Worm (Caenorhabditis elegans) whole organism, young adult: ENCODE results near the gene sulp-8.

ENCODE experiments used
- F33H1.4 ChIP-seq: fragments of 200-800 bp; sonication (Bioruptor generic); IDR thresholded peaks from 2 replicates; pipeline ENCODE4 v1.3.6; 2022; ENCODE audit warnings: missing genetic modification reagents, missing genetic modification characterization, missing compliant biosample characterization
- F39B2.1 ChIP-seq: fragments of 200-800 bp; sonication (Bioruptor generic); IDR thresholded peaks from 2 replicates; pipeline ENCODE4 v1.3.6; 2022; ENCODE audit warnings: missing genetic modification reagents, missing genetic modification characterization, missing compliant biosample characterization
- K12H6.12 ChIP-seq: fragments of 200-800 bp; sonication (Bioruptor generic); optimal IDR thresholded peaks from 2 replicates; lab custom pipeline; 2018; ENCODE audit warnings: mild to moderate bottlenecking, missing genetic modification characterization, missing compliant biosample characterization
- T26A5.8 ChIP-seq: sonication (generic microtip); optimal IDR thresholded peaks from 2 replicates; lab custom pipeline; 2016; ENCODE audit warnings: missing genetic modification characterization, missing compliant biosample characterization
- Y56A3A.18 ChIP-seq: fragments of 200-800 bp; sonication (Bioruptor generic); IDR thresholded peaks from 2 replicates; pipeline ENCODE4 v1.3.6; 2022; ENCODE audit warnings: missing genetic modification reagents, missing genetic modification characterization, missing compliant biosample characterization
- atf-7 ChIP-seq: sonication (generic microtip); optimal IDR thresholded peaks from 2 replicates; lab custom pipeline; 2017; ENCODE audit warnings: mild to moderate bottlenecking, missing genetic modification characterization, missing compliant biosample characterization
- attf-3 ChIP-seq: fragments of 200-800 bp; sonication (Bioruptor generic); conservative IDR thresholded peaks from 2 replicates; pipeline ENCODE4 v1.3.6; 2022; ENCODE audit warnings: missing genetic modification reagents, missing genetic modification characterization, missing compliant biosample characterization
- attf-5 ChIP-seq: fragments of 200-800 bp; sonication (Bioruptor generic); optimal IDR thresholded peaks from 2 replicates; lab custom pipeline; 2018; ENCODE audit warnings: mild to moderate bottlenecking, missing genetic modification characterization, missing compliant biosample characterization
- ccch-3 ChIP-seq: fragments of 200-800 bp; sonication (Bioruptor generic); optimal IDR thresholded peaks from 2 replicates; lab custom pipeline; 2018; ENCODE audit warnings: mild to moderate bottlenecking, missing genetic modification characterization, missing compliant biosample characterization
- cebp-1 ChIP-seq, 2 experiments: fragments of 200-800 bp in 1 of 2; sonication (Bioruptor generic) in 1 of 2; sonication (generic microtip) in 1 of 2; IDR thresholded peaks in 1 of 2; optimal IDR thresholded peaks in 1 of 2; 2 replicates each; pipeline versions ENCODE4 v1.3.6 to Lab custom; 2017 to 2022; ENCODE audit warnings: missing compliant biosample characterization in 2 of 2, missing genetic modification characterization in 2 of 2, mild to moderate bottlenecking in 1 of 2, missing genetic modification reagents in 1 of 2, moderate library complexity in 1 of 2
- ceh-100 ChIP-seq: fragments of 200-800 bp; sonication (Bioruptor generic); IDR thresholded peaks from 2 replicates; pipeline ENCODE4 v1.3.6; 2022; ENCODE audit warnings: missing genetic modification reagents, missing genetic modification characterization, missing compliant biosample characterization
- ceh-27 ChIP-seq: fragments of 200-800 bp; sonication (Bioruptor generic); optimal IDR thresholded peaks from 2 replicates; lab custom pipeline; 2018; ENCODE audit warnings: mild to moderate bottlenecking, missing genetic modification characterization, moderate library complexity, missing compliant biosample characterization
- ceh-40 ChIP-seq: fragments of 200-800 bp; sonication (Bioruptor generic); IDR thresholded peaks from 2 replicates; pipeline ENCODE4 v1.3.6; 2022; ENCODE audit warnings: missing genetic modification characterization, missing compliant biosample characterization
- ceh-58 ChIP-seq: fragments of 200-800 bp; sonication (Bioruptor generic); IDR thresholded peaks from 2 replicates; pipeline ENCODE4 v1.3.6; 2022; ENCODE audit warnings: missing genetic modification characterization, missing compliant biosample characterization
- ceh-91 ChIP-seq: fragments of 200-800 bp; sonication (Bioruptor generic); IDR thresholded peaks from 2 replicates; pipeline ENCODE4 v1.3.6; 2022; ENCODE audit warnings: missing genetic modification reagents, missing genetic modification characterization, missing compliant biosample characterization
- dox-1 ChIP-seq: fragments of 200-800 bp; sonication (Bioruptor generic); IDR thresholded peaks from 2 replicates; pipeline ENCODE4 v1.3.6; 2022; ENCODE audit warnings: missing genetic modification reagents, missing genetic modification characterization, missing compliant biosample characterization
- hrde-1 ChIP-seq: sonication (generic microtip); optimal IDR thresholded peaks from 2 replicates; lab custom pipeline; 2016; ENCODE audit warnings: missing genetic modification characterization, mild to moderate bottlenecking, missing compliant biosample characterization, moderate library complexity, missing genotype, missing genetic modification reagents, borderline replicate concordance
- lag-1 ChIP-seq: fragments of 200-800 bp; sonication (Bioruptor generic); IDR thresholded peaks from 2 replicates; pipeline ENCODE4 v1.3.6; 2022; ENCODE audit warnings: missing genetic modification reagents, missing genetic modification characterization, missing compliant biosample characterization
- let-607 ChIP-seq, 2 experiments: fragments of 200-800 bp in 1 of 2; sonication (Bioruptor generic) in 1 of 2; sonication (generic microtip) in 1 of 2; optimal IDR thresholded peaks; 2 replicates each; lab custom pipeline; 2016 to 2018; ENCODE audit warnings: mild to moderate bottlenecking in 2 of 2, missing compliant biosample characterization in 2 of 2, missing genetic modification characterization in 2 of 2, moderate library complexity in 2 of 2, missing genotype in 1 of 2
- lin-35 ChIP-seq, 3 experiments: fragments of 150-350 bp in 2 of 3; sonication (generic microtip) in 1 of 3; optimal IDR thresholded peaks; 2 replicates each; lab custom pipeline; 2014 to 2018; ENCODE audit warnings: missing biosample characterization in 3 of 3, missing genetic modification characterization in 3 of 3, missing genetic modification reagents in 3 of 3
- lin-54 ChIP-seq: fragments of 200-800 bp; sonication (Bioruptor generic); optimal IDR thresholded peaks from 2 replicates; lab custom pipeline; 2018; ENCODE audit warnings: mild to moderate bottlenecking, missing genetic modification characterization, missing compliant biosample characterization
- lir-1 ChIP-seq: fragments of 200-800 bp; sonication (Bioruptor generic); conservative IDR thresholded peaks from 2 replicates; pipeline ENCODE4 v1.3.6; 2022; ENCODE audit warnings: missing genetic modification reagents, missing genetic modification characterization, missing compliant biosample characterization
- madf-10 ChIP-seq: sonication (generic microtip); optimal IDR thresholded peaks from 2 replicates; lab custom pipeline; 2016; ENCODE audit warnings: mild to moderate bottlenecking, missing genetic modification characterization, missing compliant biosample characterization
- madf-6 ChIP-seq: fragments of 200-800 bp; sonication (Bioruptor generic); IDR thresholded peaks from 2 replicates; pipeline ENCODE4 v1.3.6; 2022; ENCODE audit warnings: missing genetic modification reagents, missing genetic modification characterization, missing compliant biosample characterization
- mel-28 ChIP-seq: sonication (generic microtip); optimal IDR thresholded peaks from 2 replicates; lab custom pipeline; 2016; ENCODE audit warnings: borderline replicate concordance, mild to moderate bottlenecking, missing genetic modification characterization, missing compliant biosample characterization
- nhr-80 ChIP-seq: sonication (generic microtip); optimal IDR thresholded peaks from 2 replicates; lab custom pipeline; 2016; ENCODE audit warnings: missing genetic modification characterization, missing compliant biosample characterization
- nhr-90 ChIP-seq: sonication (generic microtip); optimal IDR thresholded peaks from 2 replicates; lab custom pipeline; 2016; ENCODE audit warnings: missing genotype, mild to moderate bottlenecking, missing genetic modification characterization, missing compliant biosample characterization
- snpc-4 ChIP-seq, 5 experiments: fragments of 150-350 bp in 1 of 5; sonication (generic microtip) in 4 of 5; optimal IDR thresholded peaks; 2 replicates each; lab custom pipeline; 2014 to 2018; ENCODE audit warnings: missing genetic modification characterization in 5 of 5, missing biosample characterization in 3 of 5, antibody characterized with exemption in 2 of 5, mild to moderate bottlenecking in 2 of 5, missing compliant biosample characterization in 2 of 5, missing genotype in 2 of 5, moderate library complexity in 2 of 5, missing genetic modification reagents in 1 of 5
- ztf-6 ChIP-seq: fragments of 200-800 bp; sonication (Bioruptor generic); IDR thresholded peaks from 2 replicates; pipeline ENCODE4 v1.3.6; 2022; ENCODE audit warnings: missing genetic modification reagents, missing genetic modification characterization, missing compliant biosample characterization

sulp-8 gene

ce11 chrV:9713532-9713931, 40.1 kb upstream of the sulp-8 start, which contains the start of gene F40F9.10:
TSS of gene F40F9.10 (minus strand) at chrV:9713632.
- TF ChIP-seq ceh-27 (GFP tag; lab: Kevin White, UChicago) (no peak), dox-1 (GFP tag; lab: Robert Waterston, UW) (no peak), madf-10 (tag; lab: Kevin White, UChicago) (no peak), nhr-80 (tag; lab: Kevin White, UChicago) (no peak), ceh-91 (GFP tag; lab: Robert Waterston, UW) (no peak), lin-54 (GFP tag; lab: Kevin White, UChicago) (no peak), mel-28 (tag; lab: Kevin White, UChicago) (no peak), ccch-3 (GFP tag; lab: Kevin White, UChicago) (no peak), T26A5.8 (no peak), Y56A3A.18 (GFP tag; lab: Robert Waterston, UW) (no peak), attf-3 (GFP tag; lab: Robert Waterston, UW) (no peak), atf-7 (tag; lab: Kevin White, UChicago) (no peak), lag-1 (GFP tag; lab: Robert Waterston, UW) (no peak)

ce11 chrV:9712418-9713173, 39.1 kb upstream of the sulp-8 start:
- TF ChIP-seq madf-6: no peak
- TF ChIP-seq hrde-1 (tag; lab: Kevin White, UChicago): no peak
- TF ChIP-seq let-607 (tag; optimal IDR thresholded peaks at IDR 0.05; lab: Kevin White, UChicago): no peak
- no peak for TF ChIP-seq F33H1.4 (GFP tag; lab: Robert Waterston, UW)
- no peak for TF ChIP-seq attf-5
- TF ChIP-seq snpc-4 (GFP tag; optimal IDR thresholded peaks at IDR 0.05; lab: Kevin White, UChicago): no peak
- no peak for TF ChIP-seq snpc-4 (tag; optimal IDR thresholded peaks at IDR 0.05; lab: Kevin White, UChicago)
- TF ChIP-seq ztf-6 (GFP tag; lab: Robert Waterston, UW): no peak
- no peak for TF ChIP-seq ceh-100 (GFP tag; lab: Robert Waterston, UW)
- TF ChIP-seq lin-35 (GFP tag; optimal IDR thresholded peaks at IDR 0.05; lab: Kevin White, UChicago): no peak
- no peak for TF ChIP-seq nhr-90 (tag; lab: Kevin White, UChicago)
- TF ChIP-seq ceh-58 (GFP tag; lab: Robert Waterston, UW): no peak
- TF ChIP-seq F39B2.1 (GFP tag; lab: Robert Waterston, UW): no peak
- no peak for TF ChIP-seq ceh-91 (GFP tag; lab: Robert Waterston, UW)
- no peak for TF ChIP-seq dox-1 (GFP tag; lab: Robert Waterston, UW)

ce11 chrV:9711174-9711573, 37.7 kb upstream of the sulp-8 start:
- TF ChIP-seq K12H6.12 (no peak), nhr-90 (tag; lab: Kevin White, UChicago) (no peak), lir-1 (GFP tag; lab: Robert Waterston, UW) (no peak), nhr-80 (tag; lab: Kevin White, UChicago) (peak; percentile 45), attf-3 (GFP tag; lab: Robert Waterston, UW) (no peak), cebp-1 (GFP tag; IDR thresholded peaks at IDR 0.05; lab: Robert Waterston, UW) (peak; percentile 83), cebp-1 (tag; optimal IDR thresholded peaks at IDR 0.05; lab: Kevin White, UChicago) (no peak)
- TF ChIP-seq, all 124 proteins: peak for 2

ce11 chrV:9709747-9710146, 36.3 kb upstream of the sulp-8 start, which contains the start of gene tag-120:
TSS of gene tag-120 (minus strand) at chrV:9709814.
- no peak for TF ChIP-seq ceh-40 (GFP tag; lab: Robert Waterston, UW)
- TF ChIP-seq nhr-80 (tag; lab: Kevin White, UChicago): peak; percentile 49
- TF ChIP-seq, all 124 proteins: peak for 1
